Worm (Caenorhabditis elegans) whole organism, young adult: Measurements from ENCODE around the gene irg-1.

Experiments
- F23B12.7 ChIP-seq: sonication (generic microtip); optimal IDR thresholded peaks from 2 replicates; lab custom pipeline; 2017; ENCODE audit warnings: missing genetic modification characterization, mild to moderate bottlenecking, missing compliant biosample characterization, antibody characterized with exemption, moderate library complexity; ENCODE audit not compliant: insufficient read depth
- ceh-40 ChIP-seq: fragments of 200-800 bp; sonication (Bioruptor generic); IDR thresholded peaks from 2 replicates; pipeline ENCODE4 v1.3.6; 2022; ENCODE audit warnings: missing genetic modification characterization, missing compliant biosample characterization
- ceh-79 ChIP-seq: sonication (generic microtip); optimal IDR thresholded peaks from 2 replicates; lab custom pipeline; 2017; ENCODE audit warnings: mild to moderate bottlenecking, missing genetic modification characterization, missing compliant biosample characterization
- hlh-12 ChIP-seq: sonication (generic microtip); optimal IDR thresholded peaks from 2 replicates; lab custom pipeline; 2016; ENCODE audit warnings: missing genetic modification characterization, missing compliant biosample characterization
- let-607 ChIP-seq, 2 experiments: fragments of 200-800 bp in 1 of 2; sonication (Bioruptor generic) in 1 of 2; sonication (generic microtip) in 1 of 2; optimal IDR thresholded peaks; 2 replicates each; lab custom pipeline; 2016 to 2018; ENCODE audit warnings: mild to moderate bottlenecking in 2 of 2, missing compliant biosample characterization in 2 of 2, missing genetic modification characterization in 2 of 2, moderate library complexity in 2 of 2, missing genotype in 1 of 2
- pha-4 ChIP-seq: fragments of 150-350 bp; sonication (generic microtip); optimal IDR thresholded peaks from 2 replicates; lab custom pipeline; 2014; ENCODE audit warnings: missing biosample characterization, missing genetic modification reagents, missing genetic modification characterization
- sea-2 ChIP-seq: fragments of 200-800 bp; sonication (Bioruptor generic); IDR thresholded peaks from 2 replicates; pipeline ENCODE4 v1.3.6; 2022; ENCODE audit warnings: missing genetic modification characterization, missing compliant biosample characterization
- snpc-4 ChIP-seq, 5 experiments: fragments of 150-350 bp in 1 of 5; sonication (generic microtip) in 4 of 5; optimal IDR thresholded peaks; 2 replicates each; lab custom pipeline; 2014 to 2018; ENCODE audit warnings: missing genetic modification characterization in 5 of 5, missing biosample characterization in 3 of 5, antibody characterized with exemption in 2 of 5, mild to moderate bottlenecking in 2 of 5, missing compliant biosample characterization in 2 of 5, missing genotype in 2 of 5, moderate library complexity in 2 of 5, missing genetic modification reagents in 1 of 5
- sptf-2 ChIP-seq: fragments of 200-800 bp; sonication (Bioruptor generic); optimal IDR thresholded peaks from 2 replicates; lab custom pipeline; 2018; ENCODE audit warnings: mild to moderate bottlenecking, missing genetic modification characterization, missing compliant biosample characterization

DNA sequence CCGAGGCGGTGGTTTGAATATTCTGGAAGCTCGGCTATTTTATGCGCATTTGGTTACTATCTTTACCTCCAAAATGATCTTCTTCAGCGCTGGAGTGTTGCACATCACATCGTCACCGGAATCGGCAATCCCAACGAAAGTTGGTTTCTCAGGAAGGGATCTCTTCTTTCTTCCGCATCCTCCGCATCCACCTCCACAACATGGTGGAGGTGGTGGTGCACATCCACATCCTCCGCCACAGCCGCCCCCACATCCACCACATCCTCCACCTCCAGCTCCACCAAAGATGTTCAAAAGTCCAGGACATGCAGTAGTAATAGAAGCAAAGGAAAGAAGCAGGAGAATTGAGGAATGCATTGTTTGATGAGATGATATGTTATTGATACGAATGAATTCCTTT is 34.0 kb downstream of the irg-1 start, which contains the start of gene grl-31:
- TF ChIP-seq hlh-12 (tag; lab: Kevin White, UChicago) (no peak), sptf-2 (GFP tag; lab: Kevin White, UChicago) (no peak), snpc-4 (GFP tag; optimal IDR thresholded peaks at IDR 0.05; lab: Kevin White, UChicago) (no peak), snpc-4 (tag; optimal IDR thresholded peaks at IDR 0.05; lab: Kevin White, UChicago) (no peak), F23B12.7 (tag; lab: Kevin White, UChicago) (no peak), sea-2 (no peak), ceh-79 (tag; lab: Kevin White, UChicago) (no peak), let-607 (tag; optimal IDR thresholded peaks at IDR 0.05; lab: Kevin White, UChicago) (no peak), pha-4 (tag; lab: Kevin White, UChicago) (no peak), ceh-40 (GFP tag; lab: Robert Waterston, UW) (no peak)
